Worm (Caenorhabditis elegans): Measurements from ENCODE around the gene F25B3.2.

- TF ChIP-seq nhr-76 (tag; optimal IDR thresholded peaks at IDR 0.05) (no peak), nhr-12 (tag; optimal IDR thresholded peaks at IDR 0.05) (no peak), skn-1 (tag; optimal IDR thresholded peaks at IDR 0.05) (no peak), mdl-1 (tag; optimal IDR thresholded peaks at IDR 0.05) (no peak), nhr-11 (tag; optimal IDR thresholded peaks at IDR 0.05) (no peak), fos-1 (tag; optimal IDR thresholded peaks at IDR 0.05) (no peak), unc-130 (tag; optimal IDR thresholded peaks at IDR 0.05) (no peak), elt-3 (tag; optimal IDR thresholded peaks at IDR 0.05) (no peak), nhr-237 (tag; optimal IDR thresholded peaks at IDR 0.05) (no peak), ztf-11 (tag; optimal IDR thresholded peaks at IDR 0.05) (no peak), nhr-20 (tag; optimal IDR thresholded peaks at IDR 0.05) (no peak), lin-35 (GFP tag; optimal IDR thresholded peaks at IDR 0.05) (no peak)
Measured at ce11 chrV:9609217-9609616, 32.1 kb downstream of the F25B3.2 start.

Measured in whole organism, L1 larva.